Worm (Caenorhabditis elegans) whole organism, midembryonic: ENCODE data around the gene C48B4.3.

Source experiments
- T22C8.4 ChIP-seq: fragments of 200-800 bp; sonication (Bioruptor generic); IDR thresholded peaks from 2 replicates; pipeline ENCODE4 v1.3.6; 2022; ENCODE audit warnings: missing genetic modification characterization, missing compliant biosample characterization
- cog-1 ChIP-seq: sonication (generic microtip); optimal IDR thresholded peaks from 2 replicates; lab custom pipeline; 2016; ENCODE audit warnings: missing genetic modification characterization, missing compliant biosample characterization
- flt-1 ChIP-seq: fragments of 200-800 bp; sonication (Bioruptor generic); IDR thresholded peaks from 2 replicates; pipeline ENCODE4 v1.3.6; 2022; ENCODE audit warnings: missing genetic modification characterization, missing compliant biosample characterization
- klf-2 ChIP-seq: fragments of 200-800 bp; sonication (Bioruptor generic); conservative IDR thresholded peaks from 2 replicates; pipeline ENCODE4 v1.3.6; 2022; ENCODE audit warnings: missing genetic modification reagents, missing genetic modification characterization, missing compliant biosample characterization
- med-1 ChIP-seq: sonication (generic microtip); optimal IDR thresholded peaks from 2 replicates; lab custom pipeline; 2017; ENCODE audit warnings: missing genetic modification characterization, mild to moderate bottlenecking, missing compliant biosample characterization, antibody characterized with exemption, missing genetic modification reagents; ENCODE audit not compliant: insufficient read depth
- ref-1 ChIP-seq: fragments of 200-800 bp; sonication (Bioruptor generic); conservative IDR thresholded peaks from 2 replicates; pipeline ENCODE4 v1.3.6; 2022; ENCODE audit warnings: missing genetic modification reagents, missing genetic modification characterization, missing compliant biosample characterization
- tab-1 ChIP-seq: fragments of 200-800 bp; sonication (Bioruptor generic); IDR thresholded peaks from 2 replicates; pipeline ENCODE4 v1.3.6; 2022; ENCODE audit warnings: missing genetic modification characterization, missing compliant biosample characterization
- ztf-23 ChIP-seq: fragments of 200-800 bp; sonication (Bioruptor generic); IDR thresholded peaks from 2 replicates; pipeline ENCODE4 v1.3.6; 2022; ENCODE audit warnings: missing genetic modification reagents, missing genetic modification characterization, missing compliant biosample characterization
- ztf-29 ChIP-seq: fragments of 200-800 bp; sonication (Bioruptor generic); IDR thresholded peaks from 2 replicates; pipeline ENCODE4 v1.3.6; 2022; ENCODE audit warnings: missing genetic modification reagents, missing genetic modification characterization, missing compliant biosample characterization

The C48B4.3 gene

ce11 chrIII:9542280-9542679 is 39.9 kb downstream of the C48B4.3 start, which contains the start of gene mut-7:
TSS of gene mut-7 (minus strand) at chrIII:9542380.
- TF ChIP-seq ztf-23 (GFP tag; lab: Robert Waterston, UW) = no peak
- TF ChIP-seq flt-1 (GFP tag; lab: Robert Waterston, UW) = no peak
- no peak for TF ChIP-seq ref-1 (GFP tag; lab: Robert Waterston, UW)
- no peak for TF ChIP-seq cog-1
- TF ChIP-seq T22C8.4 (GFP tag; lab: Robert Waterston, UW) = no peak
- no peak for TF ChIP-seq med-1 (GFP tag; lab: Kevin White, UChicago)
- TF ChIP-seq ztf-29 = no peak
- no peak for TF ChIP-seq klf-2 (GFP tag; lab: Robert Waterston, UW)
- TF ChIP-seq tab-1 = no peak

ce11 chrIII:9538655-9539155 is 43.5 kb downstream of the C48B4.3 start, which contains the start of gene ZK1098.3:
TSS of gene ZK1098.3 (minus strand) at chrIII:9538705.
- no peak for TF ChIP-seq tab-1
- no peak for TF ChIP-seq med-1 (GFP tag; lab: Kevin White, UChicago)
- no peak for TF ChIP-seq cog-1
- TF ChIP-seq ztf-23 (GFP tag; lab: Robert Waterston, UW) = no peak
- TF ChIP-seq flt-1 (GFP tag; lab: Robert Waterston, UW) = no peak
- no peak for TF ChIP-seq ztf-29
- peak; percentile 65; the same call in 1 of the 2 replicates for TF ChIP-seq T22C8.4 (GFP tag; lab: Robert Waterston, UW)
- TF ChIP-seq ref-1 (GFP tag; lab: Robert Waterston, UW) = no peak
